Worm (Caenorhabditis elegans) whole organism, young adult: ENCODE measurements around the gene ZK673.2.

Experiments
- F49E8.2 ChIP-seq: sonication (generic microtip); optimal IDR thresholded peaks from 3 replicates; lab custom pipeline; 2017; ENCODE audit warnings: missing genetic modification characterization, mild to moderate bottlenecking, missing compliant biosample characterization, antibody characterized with exemption, moderate library complexity; ENCODE audit not compliant: insufficient read depth
- F57A8.1 ChIP-seq: fragments of 200-800 bp; sonication (Bioruptor generic); optimal IDR thresholded peaks from 2 replicates; lab custom pipeline; 2018; ENCODE audit warnings: mild to moderate bottlenecking, missing genetic modification characterization, moderate library complexity, missing compliant biosample characterization
- aptf-3 ChIP-seq: fragments of 200-800 bp; sonication (Bioruptor generic); IDR thresholded peaks from 2 replicates; pipeline ENCODE4 v1.3.6; 2022; ENCODE audit warnings: missing genetic modification characterization, missing compliant biosample characterization
- attf-5 ChIP-seq: fragments of 200-800 bp; sonication (Bioruptor generic); optimal IDR thresholded peaks from 2 replicates; lab custom pipeline; 2018; ENCODE audit warnings: mild to moderate bottlenecking, missing genetic modification characterization, missing compliant biosample characterization
- bed-2 ChIP-seq: fragments of 200-800 bp; sonication (Bioruptor generic); IDR thresholded peaks from 2 replicates; pipeline ENCODE4 v1.3.6; 2022; ENCODE audit warnings: missing genetic modification reagents, missing genetic modification characterization, missing compliant biosample characterization
- nhr-120 ChIP-seq: fragments of 200-800 bp; sonication (Bioruptor generic); IDR thresholded peaks from 2 replicates; pipeline ENCODE4 v1.3.6; 2022; ENCODE audit warnings: missing genetic modification characterization, missing compliant biosample characterization
- nhr-90 ChIP-seq: sonication (generic microtip); optimal IDR thresholded peaks from 2 replicates; lab custom pipeline; 2016; ENCODE audit warnings: missing genotype, mild to moderate bottlenecking, missing genetic modification characterization, missing compliant biosample characterization
- snpc-4 ChIP-seq, 5 experiments: fragments of 150-350 bp in 1 of 5; sonication (generic microtip) in 4 of 5; optimal IDR thresholded peaks; 2 replicates each; lab custom pipeline; 2014 to 2018; ENCODE audit warnings: missing genetic modification characterization in 5 of 5, missing biosample characterization in 3 of 5, antibody characterized with exemption in 2 of 5, mild to moderate bottlenecking in 2 of 5, missing compliant biosample characterization in 2 of 5, missing genotype in 2 of 5, moderate library complexity in 2 of 5, missing genetic modification reagents in 1 of 5
- ztf-18 ChIP-seq: sonication (generic microtip); optimal IDR thresholded peaks from 2 replicates; lab custom pipeline; 2016; ENCODE audit warnings: missing genotype, mild to moderate bottlenecking, missing genetic modification characterization, missing compliant biosample characterization

- no peak for TF ChIP-seq attf-5 (GFP tag; lab: Kevin White, UChicago)
- no peak for TF ChIP-seq ztf-18 (tag; lab: Kevin White, UChicago)
- TF ChIP-seq nhr-90 = no peak
- TF ChIP-seq snpc-4 (GFP tag; optimal IDR thresholded peaks at IDR 0.05; lab: Kevin White, UChicago) = no peak
- no peak for TF ChIP-seq snpc-4 (tag; optimal IDR thresholded peaks at IDR 0.05; lab: Kevin White, UChicago)
- no peak for TF ChIP-seq bed-2 (GFP tag; lab: Robert Waterston, UW)
- no peak for TF ChIP-seq F49E8.2 (tag; lab: Kevin White, UChicago)
- no peak for TF ChIP-seq nhr-120 (GFP tag; lab: Robert Waterston, UW)
- TF ChIP-seq F57A8.1 (GFP tag; lab: Kevin White, UChicago) = no peak
- TF ChIP-seq aptf-3 (GFP tag; lab: Robert Waterston, UW) = no peak
Observed at ce11 chrII:10479348-10479747, 31.3 kb downstream of the ZK673.2 start, which contains the start of gene clec-59.
